Fruit fly (Drosophila melanogaster) whole organism, wandering third instar larva: ENCODE results near the gene CG5618.

Experiments used
- Dif ChIP-seq: fragments of 200-275, 200-300 bp; sonication (Bioruptor generic); optimal IDR thresholded peaks from 2 replicates; lab custom pipeline; 2018; ENCODE audit warnings: missing biosample characterization, missing genetic modification characterization; ENCODE audit not compliant: partially characterized antibody
- HLH106 ChIP-seq: fragments of 200-800 bp; optimal IDR thresholded peaks from 3 replicates; lab custom pipeline; 2019; ENCODE audit warnings: missing biosample characterization, mild to moderate bottlenecking, missing genetic modification characterization, moderate library complexity
- Hr78 ChIP-seq: fragments of >200 bp; optimal IDR thresholded peaks from 2 replicates; lab custom pipeline; 2017; ENCODE audit warnings: missing biosample characterization, missing genetic modification characterization
- Jra ChIP-seq: sonication (Bioruptor generic); optimal IDR thresholded peaks from 2 replicates; lab custom pipeline; 2016; ENCODE audit warnings: missing biosample characterization, missing genetic modification characterization
- N ChIP-seq: fragments of >200 bp; optimal IDR thresholded peaks from 2 replicates; lab custom pipeline; 2018; ENCODE audit warnings: missing biosample characterization, missing external identifiers, missing genetic modification characterization
- brk ChIP-seq: fragments of 200-800 bp; sonication (Bioruptor generic); optimal IDR thresholded peaks from 2 replicates; lab custom pipeline; 2016; ENCODE audit warnings: missing biosample characterization, mild to moderate bottlenecking, missing genetic modification characterization
- pan ChIP-seq: fragments of >200 bp; optimal IDR thresholded peaks from 2 replicates; lab custom pipeline; 2017
- usp ChIP-seq: fragments of >200 bp; optimal IDR thresholded peaks from 2 replicates; lab custom pipeline; 2017; ENCODE audit warnings: missing biosample characterization, missing genetic modification characterization

DNA sequence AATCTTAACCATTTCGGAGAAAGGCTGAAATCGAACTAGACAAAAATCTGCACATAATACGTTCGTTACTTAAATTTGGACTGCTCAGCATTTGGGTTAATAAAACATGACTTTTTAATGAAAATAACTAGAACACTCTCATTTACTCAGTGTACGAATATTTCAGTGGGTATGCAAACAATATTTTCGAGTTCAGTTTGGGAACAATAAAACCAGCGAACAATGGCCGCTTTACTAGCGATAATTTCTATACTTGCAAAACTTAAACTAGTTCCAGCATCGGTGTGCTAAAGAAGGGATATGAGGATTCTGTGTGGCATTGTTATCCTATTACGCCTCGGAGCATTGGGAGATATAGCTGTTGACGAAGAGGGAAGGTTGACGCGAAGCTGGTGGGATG lies 5.0 kb downstream of the CG5618 start, which contains the start of gene CG5665:
- TF ChIP-seq Jra (GFP tag; lab: Kevin White, UChicago) (no peak), brk (GFP tag; lab: Kevin White, UChicago) (no peak), Hr78 (GFP tag; lab: Kevin White, UChicago) (no peak), HLH106 (tag; lab: Kevin White, UChicago) (no peak), usp (GFP tag; lab: Kevin White, UChicago) (no peak), Dif (no peak), N (no peak), pan (no peak)
